Fruit fly (Drosophila melanogaster): ENCODE data around the gene dod.

Gene dod

DNA sequence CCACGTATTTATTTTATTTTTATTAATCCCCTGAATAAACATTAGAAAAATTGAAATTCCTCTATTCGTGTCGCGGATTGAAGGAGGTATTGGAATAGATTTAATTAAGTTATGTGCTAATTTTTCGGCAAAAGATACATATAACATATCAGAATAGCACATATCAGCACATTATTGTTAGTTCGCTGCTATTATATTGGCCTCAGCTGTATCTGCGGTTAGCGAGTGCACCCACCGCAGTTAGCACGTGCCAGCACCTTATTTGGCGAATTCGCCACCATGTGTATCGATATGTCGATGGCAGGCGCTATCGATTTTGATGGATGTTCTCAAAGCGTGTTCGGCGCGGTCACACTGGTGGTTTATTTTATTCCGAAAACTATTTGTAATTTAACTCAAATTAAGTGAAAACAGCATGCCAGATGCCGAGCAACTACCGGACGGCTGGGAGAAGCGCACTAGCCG lies at the start of gene dod:
Gene dod (plus strand): TSS at position 323 of the 465 bp plus-strand sequence.
- TF ChIP-seq sv (GFP tag; optimal IDR thresholded peaks at IDR 0.05) (peak; percentile 24), Dfd (GFP tag; optimal IDR thresholded peaks at IDR 0.05) (no peak), ey (GFP tag; optimal IDR thresholded peaks at IDR 0.05) (peak; percentile 43), Rel (GFP tag; optimal IDR thresholded peaks at IDR 0.05) (no peak), Rel (tag; optimal IDR thresholded peaks at IDR 0.05) (peak; percentile 28), Dif (GFP tag; optimal IDR thresholded peaks at IDR 0.05; ENCODE audit: partially characterized antibody) (no peak), Vsx2 (GFP tag; optimal IDR thresholded peaks at IDR 0.05; ENCODE audit: partially characterized antibody) (no peak), br (GFP tag; optimal IDR thresholded peaks at IDR 0.05) (no peak), Sp1 (GFP tag; optimal IDR thresholded peaks at IDR 0.05) (peak; percentile 60), foxo (GFP tag; optimal IDR thresholded peaks at IDR 0.05) (no peak), HLH106 (tag; optimal IDR thresholded peaks at IDR 0.05) (peak; percentile 41), Myc (optimal IDR thresholded peaks at IDR 0.05) (peak; percentile 47), CG9705 (GFP tag; optimal IDR thresholded peaks at IDR 0.05) (peak; percentile 5), OdsH (GFP tag; optimal IDR thresholded peaks at IDR 0.05) (peak; percentile 35), woc (GFP tag; optimal IDR thresholded peaks at IDR 0.05) (peak; percentile 65), Jra (GFP tag; optimal IDR thresholded peaks at IDR 0.05) (no peak)

dm6 chrX:21306485-21307142 lies 38.5 kb upstream of the dod start, which contains the start of gene Abca3:
Gene Abca3 (minus strand): TSS chrX:21306665.
- TF ChIP-seq br (GFP tag; optimal IDR thresholded peaks at IDR 0.05) = peak; percentile 23
- peak; percentile 67 for TF ChIP-seq HLH106 (tag; optimal IDR thresholded peaks at IDR 0.05)
- no peak for TF ChIP-seq Dif (GFP tag; optimal IDR thresholded peaks at IDR 0.05; ENCODE audit: partially characterized antibody)
- no peak for TF ChIP-seq Vsx2 (GFP tag; optimal IDR thresholded peaks at IDR 0.05; ENCODE audit: partially characterized antibody)
- TF ChIP-seq sage (GFP tag; optimal IDR thresholded peaks at IDR 0.05) = no peak
- TF ChIP-seq sv (GFP tag; optimal IDR thresholded peaks at IDR 0.05) = peak; percentile 16
- TF ChIP-seq Rel (GFP tag; optimal IDR thresholded peaks at IDR 0.05) = no peak
- no peak for TF ChIP-seq Rel (tag; optimal IDR thresholded peaks at IDR 0.05)
- no peak for TF ChIP-seq brk (GFP tag; optimal IDR thresholded peaks at IDR 0.05)
- TF ChIP-seq lola (GFP tag; optimal IDR thresholded peaks at IDR 0.05) = no peak
- TF ChIP-seq pan (optimal IDR thresholded peaks at IDR 0.05) = no peak
- TF ChIP-seq tai (GFP tag; optimal IDR thresholded peaks at IDR 0.05) = no peak
- TF ChIP-seq dmrt93B (GFP tag; optimal IDR thresholded peaks at IDR 0.05) = no peak
- no peak for TF ChIP-seq dsf (GFP tag; optimal IDR thresholded peaks at IDR 0.05; ENCODE audit: borderline replicate concordance)
- peak; percentile 92 for TF ChIP-seq Myc (optimal IDR thresholded peaks at IDR 0.05)
- no peak for TF ChIP-seq usp (GFP tag; optimal IDR thresholded peaks at IDR 0.05)
- TF ChIP-seq GATAd (GFP tag; optimal IDR thresholded peaks at IDR 0.05) = no peak
- no peak for TF ChIP-seq CG32264 (GFP tag; optimal IDR thresholded peaks at IDR 0.05)
- no peak for TF ChIP-seq Hnf4 (GFP tag; optimal IDR thresholded peaks at IDR 0.05)
- TF ChIP-seq Abd-B (GFP tag; optimal IDR thresholded peaks at IDR 0.05) = no peak
- TF ChIP-seq CrebA (GFP tag; optimal IDR thresholded peaks at IDR 0.05; ENCODE audit: borderline replicate concordance) = peak; percentile 5
- TF ChIP-seq Hr78 (GFP tag; optimal IDR thresholded peaks at IDR 0.05) = no peak
- peak; percentile 56 for TF ChIP-seq Sp1 (GFP tag; optimal IDR thresholded peaks at IDR 0.05)
- peak; percentile 19 for TF ChIP-seq CG9705 (GFP tag; optimal IDR thresholded peaks at IDR 0.05)
- TF ChIP-seq psq (GFP tag; optimal IDR thresholded peaks at IDR 0.05) = peak; percentile 14
- TF ChIP-seq Hr83 (GFP tag; optimal IDR thresholded peaks at IDR 0.05; ENCODE audit: poor library complexity, severe bottlenecking) = no peak
- peak; percentile 23 for TF ChIP-seq OdsH (GFP tag; optimal IDR thresholded peaks at IDR 0.05)
- peak; percentile 16 for TF ChIP-seq h (GFP tag; optimal IDR thresholded peaks at IDR 0.05)
- no peak for TF ChIP-seq N (GFP tag; optimal IDR thresholded peaks at IDR 0.05)
- peak; percentile 51 for TF ChIP-seq ey (GFP tag; optimal IDR thresholded peaks at IDR 0.05)
- no peak for TF ChIP-seq Dfd (GFP tag; optimal IDR thresholded peaks at IDR 0.05)
- TF ChIP-seq dl (GFP tag; optimal IDR thresholded peaks at IDR 0.05; ENCODE audit: insufficient read depth in 1 of 2, partially characterized antibody in 2 of 2) = no peak
- TF ChIP-seq Mio (GFP tag; optimal IDR thresholded peaks at IDR 0.05) = no peak
- no peak for TF ChIP-seq jim (GFP tag; optimal IDR thresholded peaks at IDR 0.05)
- peak; percentile 72 for TF ChIP-seq woc (GFP tag; optimal IDR thresholded peaks at IDR 0.05)
- TF ChIP-seq foxo (GFP tag; optimal IDR thresholded peaks at IDR 0.05) = peak in 1 of 2 experiments; percentile 52
- TF ChIP-seq Jra (GFP tag; optimal IDR thresholded peaks at IDR 0.05) = no peak
- peak; percentile 50 for TF ChIP-seq rgr (GFP tag; optimal IDR thresholded peaks at IDR 0.05)
- TF ChIP-seq fru (GFP tag; optimal IDR thresholded peaks at IDR 0.05) = peak; percentile 21
